Fruit fly (Drosophila melanogaster): ENCODE measurements around the gene CG7443.
A peak's percentile ranks its signal among the peaks of the same experiment; 100 is the strongest.

- TF ChIP-seq rn (GFP tag; IDR thresholded peaks at IDR 0.05) (peak; percentile 87), EcR (GFP tag; optimal IDR thresholded peaks at IDR 0.05) (no peak), fd96Ca (GFP tag; IDR thresholded peaks at IDR 0.05) (peak; percentile 91), CG14655 (GFP tag; optimal IDR thresholded peaks at IDR 0.05) (peak; percentile 99), CG34367 (tag; optimal IDR thresholded peaks at IDR 0.05) (peak; percentile 90), Pif1A (GFP tag; optimal IDR thresholded peaks at IDR 0.05) (peak; percentile 89), CG17806 (tag; optimal IDR thresholded peaks at IDR 0.05) (peak; percentile 94), gl (tag; optimal IDR thresholded peaks at IDR 0.05) (peak; percentile 76), CG8159 (tag; optimal IDR thresholded peaks at IDR 0.05) (peak; percentile 98), CG12605 (GFP tag; IDR thresholded peaks at IDR 0.05) (peak; percentile 74), Ets98B (GFP tag; IDR thresholded peaks at IDR 0.05) (peak; percentile 86), CG8301 (tag; optimal IDR thresholded peaks at IDR 0.05) (peak; percentile 96)
Observed at dm6 chr3R:8333768-8334470, 9.8 kb downstream of the CG7443 start, which contains the start of gene Poxm.

Data from whole organism, pupa.